Worm (Caenorhabditis elegans): Measurements from ENCODE around the gene T22F7.1.
A peak's percentile ranks its signal among the peaks of the same experiment; 100 is the strongest.

Gene T22F7.1

ce11 chrIII:535266-536107, 6.4 kb upstream of the T22F7.1 start (continued):
- peak; percentile 72; the same call in 1 of the 2 replicates for TF ChIP-seq egl-43 (GFP tag; IDR thresholded peaks at IDR 0.05)
- peak; percentile 61 for TF ChIP-seq hmg-1.1 (GFP tag; IDR thresholded peaks at IDR 0.05)
- TF ChIP-seq set-16 (GFP tag; IDR thresholded peaks at IDR 0.05), result no peak
- peak; percentile 64 for TF ChIP-seq spr-3 (GFP tag; optimal IDR thresholded peaks at IDR 0.05)
- no peak for TF ChIP-seq F10B5.3 (tag; optimal IDR thresholded peaks at IDR 0.05)
- no peak for TF ChIP-seq nhr-111 (GFP tag; optimal IDR thresholded peaks at IDR 0.05)
- TF ChIP-seq lin-29 (GFP tag; IDR thresholded peaks at IDR 0.05), result no peak
- TF ChIP-seq ztf-11 (tag; optimal IDR thresholded peaks at IDR 0.05), result no peak
- no peak for TF ChIP-seq lin-13 (GFP tag; optimal IDR thresholded peaks at IDR 0.05)
- no peak for TF ChIP-seq F26F4.8 (GFP tag; conservative IDR thresholded peaks at IDR 0.05)
- no peak for TF ChIP-seq gei-8 (GFP tag; optimal IDR thresholded peaks at IDR 0.05)
- TF ChIP-seq mxl-2 (GFP tag; conservative IDR thresholded peaks at IDR 0.05), result no peak
- peak; percentile 55; the same call in 1 of the 2 replicates for TF ChIP-seq arid-1 (GFP tag; conservative IDR thresholded peaks at IDR 0.05)
- no peak for TF ChIP-seq ceh-28 (tag; optimal IDR thresholded peaks at IDR 0.05)
- TF ChIP-seq dmd-9 (GFP tag; IDR thresholded peaks at IDR 0.05), result peak; percentile 54; the same call in 1 of the 2 replicates
- no peak for TF ChIP-seq F44E2.7 (GFP tag; IDR thresholded peaks at IDR 0.05)
- TF ChIP-seq nhr-237 (tag; optimal IDR thresholded peaks at IDR 0.05), result no peak
- TF ChIP-seq saeg-2 (GFP tag; IDR thresholded peaks at IDR 0.05), result 0 out of 2 replicates have a peak, but pooled peaks have one; percentile 42
- peak in 1 of 2 experiments; percentile 49 for TF ChIP-seq lsy-2 (tag; optimal IDR thresholded peaks at IDR 0.05)
- peak; percentile 39 for TF ChIP-seq nhr-28 (tag; optimal IDR thresholded peaks at IDR 0.05)
- no peak for TF ChIP-seq ces-1 (GFP tag; optimal IDR thresholded peaks at IDR 0.05)
- TF ChIP-seq dve-1 (tag; optimal IDR thresholded peaks at IDR 0.05; ENCODE audit: insufficient read depth), result peak; percentile 67
- TF ChIP-seq lin-39 (tag; optimal IDR thresholded peaks at IDR 0.05), result no peak
- TF ChIP-seq nhr-76 (tag; optimal IDR thresholded peaks at IDR 0.05), result no peak
- TF ChIP-seq ceh-32 (tag; optimal IDR thresholded peaks at IDR 0.05; ENCODE audit: poor library complexity), result no peak
- no peak for TF ChIP-seq tag-97 (GFP tag; IDR thresholded peaks at IDR 0.05)
- peak; percentile 59; the same call in 1 of the 2 replicates for TF ChIP-seq ceh-20 (GFP tag; IDR thresholded peaks at IDR 0.05)
- peak; percentile 13 for TF ChIP-seq hlh-30 (tag; optimal IDR thresholded peaks at IDR 0.05; ENCODE audit: insufficient read depth)
- no peak for TF ChIP-seq ZK546.5 (tag; optimal IDR thresholded peaks at IDR 0.05)
- TF ChIP-seq lir-3 (tag; optimal IDR thresholded peaks at IDR 0.05), result peak; percentile 56
- TF ChIP-seq tra-1 (GFP tag; IDR thresholded peaks at IDR 0.05), result peak; percentile 72; the same call in 1 of the 2 replicates
- peak; percentile 63; the same call in 1 of the 2 replicates for TF ChIP-seq nhr-41 (GFP tag; IDR thresholded peaks at IDR 0.05)
- TF ChIP-seq nhr-48 (tag; optimal IDR thresholded peaks at IDR 0.05), result peak; percentile 61
- TF ChIP-seq egl-27 (tag; optimal IDR thresholded peaks at IDR 0.05), result no peak
- TF ChIP-seq mes-2 (tag; optimal IDR thresholded peaks at IDR 0.05; ENCODE audit: poor library complexity, severe bottlenecking), result peak; percentile 55
- TF ChIP-seq snpc-1.2 (GFP tag; IDR thresholded peaks at IDR 0.05), result no peak
- no peak for TF ChIP-seq nhr-25 (tag; optimal IDR thresholded peaks at IDR 0.05; ENCODE audit: borderline replicate concordance, insufficient read depth)
- TF ChIP-seq pha-4 (GFP tag; IDR thresholded peaks at IDR 0.05), result peak; percentile 71; the same call in 1 of the 2 replicates
- TF ChIP-seq pha-4 (tag; optimal IDR thresholded peaks at IDR 0.05), result no peak
- TF ChIP-seq nhr-102 (tag; optimal IDR thresholded peaks at IDR 0.05), result peak; percentile 51
- 0 out of 2 replicates have a peak, but pooled peaks have one; percentile 19 for TF ChIP-seq lin-1 (GFP tag; IDR thresholded peaks at IDR 0.05)
- no peak for TF ChIP-seq dpl-1 (GFP tag; optimal IDR thresholded peaks at IDR 0.05)
- no peak for TF ChIP-seq ceh-82 (tag; optimal IDR thresholded peaks at IDR 0.05)
- TF ChIP-seq aha-1 (tag), result no peak
- TF ChIP-seq Y75B8A.6 (GFP tag; IDR thresholded peaks at IDR 0.05), result no peak
- TF ChIP-seq daf-19 (GFP tag; conservative IDR thresholded peaks at IDR 0.05), result no peak
- no peak for TF ChIP-seq zfp-2 (tag; optimal IDR thresholded peaks at IDR 0.05)
- TF ChIP-seq nhr-10 (tag; optimal IDR thresholded peaks at IDR 0.05), result no peak
